Fruit fly (Drosophila melanogaster): Measurements from ENCODE around the gene Mi-2.

- no peak for TF ChIP-seq CTCF (optimal IDR thresholded peaks at IDR 0.05)
- TF ChIP-seq CG8478 (optimal IDR thresholded peaks at IDR 0.05), result no peak
These were observed 64.1 kb downstream of the Mi-2 start for dm6 chr3L:19845907-19846301.

Data from S2 (cell line).